Worm (Caenorhabditis elegans) whole organism, late embryonic: ENCODE results near the gene T10H9.8.

ENCODE experiments used
- F13H6.1 ChIP-seq: sonication (generic microtip); optimal IDR thresholded peaks from 2 replicates; lab custom pipeline; 2016; ENCODE audit warnings: missing genetic modification characterization, missing compliant biosample characterization
- ama-1 ChIP-seq: fragments of 150-350 bp; optimal IDR thresholded peaks from 2 replicates; lab custom pipeline; 2014
- ceh-22 ChIP-seq: sonication (generic microtip); optimal IDR thresholded peaks from 2 replicates; lab custom pipeline; 2017; ENCODE audit warnings: missing biosample characterization, missing genetic modification characterization
- ceh-30 ChIP-seq: fragments of 150-350 bp; optimal IDR thresholded peaks from 2 replicates; lab custom pipeline; 2014; ENCODE audit warnings: missing biosample characterization, missing genetic modification characterization
- ceh-9 ChIP-seq: sonication (generic microtip); optimal IDR thresholded peaks from 2 replicates; lab custom pipeline; 2016; ENCODE audit warnings: mild to moderate bottlenecking, missing genetic modification characterization, inconsistent platforms, missing compliant biosample characterization
- nhr-11 ChIP-seq: fragments of 150-350 bp; optimal IDR thresholded peaks from 2 replicates; lab custom pipeline; 2014; ENCODE audit warnings: missing biosample characterization, missing genetic modification characterization

- TF ChIP-seq ama-1 (lab: Kevin White, UChicago) (no peak), nhr-11 (tag; lab: Kevin White, UChicago) (no peak), ceh-22 (tag; lab: Kevin White, UChicago) (no peak), ceh-30 (tag; lab: Kevin White, UChicago) (no peak), ceh-9 (tag; lab: Kevin White, UChicago) (no peak), F13H6.1 (tag; lab: Kevin White, UChicago) (no peak)
These were observed 37.2 kb upstream of the T10H9.8 start for ce11 chrV:6614968-6615367.
